Fruit fly (Drosophila melanogaster) whole organism, embryonic: ENCODE measurements around the gene RpL24.

Source experiments
- Ada2b ChIP-seq: fragments of 200-800 bp; sonication (Bioruptor generic); IDR thresholded peaks from 2 replicates; pipeline ENCODE4 v1.3.6; 2022; ENCODE audit warnings: missing biosample characterization, missing genetic modification characterization
- Antp ChIP-seq: fragments of 200-800 bp; sonication (Bioruptor generic); optimal IDR thresholded peaks from 3 replicates; lab custom pipeline; 2016; ENCODE audit warnings: missing biosample characterization, missing genetic modification characterization
- Atf-2 ChIP-seq: fragments of 200-800 bp; sonication (Bioruptor generic); optimal IDR thresholded peaks from 2 replicates; lab custom pipeline; 2016; ENCODE audit warnings: missing biosample characterization, missing genetic modification characterization
- Bgb ChIP-seq: fragments of 200-800 bp; sonication (Bioruptor generic); IDR thresholded peaks from 2 replicates; pipeline ENCODE4 v1.3.6; 2022; ENCODE audit warnings: missing biosample characterization, missing genetic modification characterization; ENCODE audit not compliant: partially characterized antibody
- CG10209 ChIP-seq: fragments of 200-800 bp; sonication (Bioruptor generic); optimal IDR thresholded peaks from 3 replicates; lab custom pipeline; 2017; ENCODE audit warnings: missing biosample characterization, mild to moderate bottlenecking, missing genetic modification characterization, missing genetic modification reagents
- CG10274 ChIP-seq: fragments of 200-800 bp; sonication (Bioruptor generic); optimal IDR thresholded peaks from 3 replicates; lab custom pipeline; 2017; ENCODE audit warnings: missing biosample characterization, mild to moderate bottlenecking, missing genetic modification characterization
- CG12104 ChIP-seq: fragments of 200-800 bp; sonication (Bioruptor generic); optimal IDR thresholded peaks from 3 replicates; lab custom pipeline; 2016; ENCODE audit warnings: missing biosample characterization, missing genetic modification characterization
- CG14710 ChIP-seq: fragments of 200-800 bp; sonication (Bioruptor generic); optimal IDR thresholded peaks from 3 replicates; lab custom pipeline; 2019; ENCODE audit warnings: missing biosample characterization, mild to moderate bottlenecking, missing genetic modification characterization, moderate library complexity
- CG1603 ChIP-seq: fragments of 200-800 bp; sonication (Bioruptor generic); optimal IDR thresholded peaks from 2 replicates; lab custom pipeline; 2019; ENCODE audit warnings: missing biosample characterization, mild to moderate bottlenecking, missing genetic modification characterization, moderate library complexity
- CG16863 ChIP-seq: fragments of 200-800 bp; sonication (Bioruptor generic); optimal IDR thresholded peaks from 3 replicates; lab custom pipeline; 2016; ENCODE audit warnings: missing biosample characterization, missing genetic modification characterization
- CG18619 ChIP-seq: fragments of 200-800 bp; sonication (Bioruptor generic); optimal IDR thresholded peaks from 3 replicates; lab custom pipeline; 2017; ENCODE audit warnings: missing biosample characterization, mild to moderate bottlenecking, missing genetic modification characterization
- CG2120 ChIP-seq: fragments of 200-800 bp; sonication (Bioruptor generic); optimal IDR thresholded peaks from 3 replicates; lab custom pipeline; 2016; ENCODE audit warnings: missing biosample characterization, missing genetic modification characterization
- CG33213 ChIP-seq: fragments of 200-800 bp; sonication (Bioruptor generic); optimal IDR thresholded peaks from 3 replicates; lab custom pipeline; 2016; ENCODE audit warnings: missing biosample characterization, missing genetic modification characterization
- CG4282 ChIP-seq: fragments of 200-800 bp; sonication (Bioruptor generic); optimal IDR thresholded peaks from 2 replicates; lab custom pipeline; 2016; ENCODE audit warnings: missing biosample characterization, missing genetic modification characterization
- CG5953 ChIP-seq: fragments of 200-800 bp; sonication (Bioruptor generic); IDR thresholded peaks from 2 replicates; pipeline ENCODE4 v1.3.6; 2022; ENCODE audit warnings: missing biosample characterization, missing genetic modification characterization
- CG6765 ChIP-seq: fragments of 200-800 bp; sonication (Bioruptor generic); optimal IDR thresholded peaks from 3 replicates; lab custom pipeline; 2017; ENCODE audit warnings: missing biosample characterization, mild to moderate bottlenecking, missing genetic modification characterization
- CG7271 ChIP-seq: fragments of 200-800 bp; sonication (Bioruptor generic); optimal IDR thresholded peaks from 2 replicates; lab custom pipeline; 2018; ENCODE audit warnings: missing biosample characterization, mild to moderate bottlenecking, missing genetic modification characterization, moderate library complexity
- CG9609 ChIP-seq: fragments of 200-800 bp; sonication (Bioruptor generic); optimal IDR thresholded peaks from 3 replicates; lab custom pipeline; 2016; ENCODE audit warnings: missing biosample characterization, missing genetic modification characterization
- D19A ChIP-seq: fragments of 200-800 bp; optimal IDR thresholded peaks from 3 replicates; lab custom pipeline; 2019; ENCODE audit warnings: missing biosample characterization, mild to moderate bottlenecking, missing genetic modification characterization, moderate library complexity
- Dp ChIP-seq: fragments of 200-800 bp; sonication (Bioruptor generic); optimal IDR thresholded peaks from 2 replicates; lab custom pipeline; 2018; ENCODE audit warnings: missing biosample characterization, mild to moderate bottlenecking, missing genetic modification characterization, moderate library complexity
- Ets65A ChIP-seq: fragments of 200-800 bp; sonication (Bioruptor generic); peaks from one replicate; lab custom pipeline; 2016; ENCODE audit warnings: missing biosample characterization, missing genetic modification characterization
- Fer1 ChIP-seq: fragments of 200-800 bp; sonication (Bioruptor generic); optimal IDR thresholded peaks from 2 replicates; lab custom pipeline; 2017; ENCODE audit warnings: missing biosample characterization, mild to moderate bottlenecking, missing genetic modification characterization
- Lim3 ChIP-seq: fragments of 200-800 bp; sonication (Bioruptor generic); IDR thresholded peaks from 2 replicates; pipeline ENCODE4 v1.3.6; 2022; ENCODE audit warnings: missing biosample characterization, missing genetic modification characterization
- Meics ChIP-seq: fragments of 200-800 bp; sonication (Bioruptor generic); optimal IDR thresholded peaks from 2 replicates; lab custom pipeline; 2017; ENCODE audit warnings: missing biosample characterization, mild to moderate bottlenecking, missing genetic modification characterization
- Oaz ChIP-seq: fragments of 200-800 bp; sonication (Bioruptor generic); IDR thresholded peaks from 2 replicates; pipeline ENCODE4 v1.3.6; 2022; ENCODE audit warnings: missing biosample characterization, missing genetic modification characterization
- PHDP ChIP-seq: fragments of 200-800 bp; sonication (Bioruptor generic); optimal IDR thresholded peaks from 3 replicates; lab custom pipeline; 2018; ENCODE audit warnings: missing biosample characterization, mild to moderate bottlenecking, missing genetic modification characterization, moderate library complexity
- Sry-β ChIP-seq: fragments of 200-800 bp; sonication (Bioruptor generic); optimal IDR thresholded peaks from 2 replicates; lab custom pipeline; 2018; ENCODE audit warnings: missing biosample characterization, mild to moderate bottlenecking, missing genetic modification characterization, moderate library complexity
- abd-A ChIP-seq: fragments of 200-800 bp; sonication (Bioruptor generic); optimal IDR thresholded peaks from 3 replicates; lab custom pipeline; 2019; ENCODE audit warnings: missing biosample characterization, mild to moderate bottlenecking, missing genetic modification characterization, moderate library complexity
- az2 ChIP-seq: fragments of 200-800 bp; sonication (Bioruptor generic); optimal IDR thresholded peaks from 3 replicates; lab custom pipeline; 2016; ENCODE audit warnings: missing biosample characterization, missing genetic modification characterization
- bcd ChIP-seq: fragments of 200-800 bp; sonication (Bioruptor generic); optimal IDR thresholded peaks from 2 replicates; lab custom pipeline; 2017; ENCODE audit warnings: missing biosample characterization, mild to moderate bottlenecking, missing genetic modification characterization
- br ChIP-seq: fragments of >200 bp; optimal IDR thresholded peaks from 2 replicates; lab custom pipeline; 2017
- da ChIP-seq: fragments of 200-800 bp; sonication (Bioruptor generic); optimal IDR thresholded peaks from 2 replicates; lab custom pipeline; 2016; ENCODE audit warnings: missing biosample characterization, missing genetic modification characterization
- ftz-f1 ChIP-seq: fragments of 200-800 bp; sonication (Bioruptor generic); optimal IDR thresholded peaks from 2 replicates; lab custom pipeline; 2016; ENCODE audit warnings: missing biosample characterization, missing genetic modification characterization
- gfzf ChIP-seq: fragments of 200-800 bp; sonication (Bioruptor generic); optimal IDR thresholded peaks from 2 replicates; lab custom pipeline; 2016; ENCODE audit warnings: missing biosample characterization, mild to moderate bottlenecking, missing genetic modification characterization, moderate library complexity
- hb ChIP-seq: fragments of 200-800 bp; sonication (Bioruptor generic); IDR thresholded peaks from 3 replicates; pipeline ENCODE4 v1.3.6; 2022; ENCODE audit warnings: missing biosample characterization, missing genetic modification characterization; ENCODE audit not compliant: partially characterized antibody
- hth ChIP-seq: fragments of >200 bp; optimal IDR thresholded peaks from 2 replicates; lab custom pipeline; 2017; ENCODE audit warnings: inconsistent platforms
- inv ChIP-seq: fragments of 200-800 bp; sonication (Bioruptor generic); IDR thresholded peaks from 2 replicates; pipeline ENCODE4 v1.3.6; 2022; ENCODE audit warnings: missing biosample characterization, missing genetic modification characterization; ENCODE audit not compliant: partially characterized antibody
- kah ChIP-seq: fragments of 200-800 bp; sonication (Bioruptor generic); optimal IDR thresholded peaks from 2 replicates; lab custom pipeline; 2018; ENCODE audit warnings: missing biosample characterization, mild to moderate bottlenecking, missing genetic modification characterization
- kni ChIP-seq: fragments of 200-800 bp; sonication (Bioruptor generic); optimal IDR thresholded peaks from 3 replicates; lab custom pipeline; 2017; ENCODE audit warnings: mild to moderate bottlenecking, missing biosample characterization, missing genetic modification reagents, missing genetic modification characterization
- lbe ChIP-seq: fragments of 200-800 bp; sonication (Bioruptor generic); optimal IDR thresholded peaks from 2 replicates; lab custom pipeline; 2016; ENCODE audit warnings: missing biosample characterization, mild to moderate bottlenecking, missing genetic modification characterization
- lmd ChIP-seq: fragments of 200-800 bp; sonication (Bioruptor generic); IDR thresholded peaks from 2 replicates; pipeline ENCODE4 v1.3.6; 2022; ENCODE audit warnings: missing biosample characterization, missing genetic modification characterization
- mld ChIP-seq: fragments of 200-800 bp; sonication (Bioruptor generic); IDR thresholded peaks from 3 replicates; pipeline ENCODE4 v1.3.6; 2022; ENCODE audit warnings: missing biosample characterization, missing genetic modification characterization; ENCODE audit not compliant: partially characterized antibody
- nerfin-1 ChIP-seq: fragments of 200-800 bp; sonication (Bioruptor generic); optimal IDR thresholded peaks from 3 replicates; lab custom pipeline; 2019; ENCODE audit warnings: missing biosample characterization, mild to moderate bottlenecking, missing genetic modification characterization, moderate library complexity
- phol ChIP-seq: fragments of 200-800 bp; sonication (Bioruptor generic); optimal IDR thresholded peaks from 3 replicates; lab custom pipeline; 2018; ENCODE audit warnings: missing biosample characterization, mild to moderate bottlenecking, missing genetic modification characterization, moderate library complexity
- prd ChIP-seq, 3 experiments: fragments of >200 bp in 2 of 3; fragments of 200-800 bp in 1 of 3; sonication (Bioruptor generic) in 1 of 3; optimal IDR thresholded peaks in 2 of 3; IDR thresholded peaks in 1 of 3; 2 replicates in 2 of 3; 3 replicates in 1 of 3; pipeline versions ENCODE4 v1.3.6 to Lab custom; 2017 to 2022; ENCODE audit warnings: missing biosample characterization in 1 of 3, missing genetic modification characterization in 1 of 3
- sug ChIP-seq: fragments of 200-800 bp; optimal IDR thresholded peaks from 2 replicates; lab custom pipeline; 2019; ENCODE audit warnings: missing biosample characterization, mild to moderate bottlenecking, missing genetic modification characterization, moderate library complexity
- tin ChIP-seq: fragments of 200-800 bp; sonication (Bioruptor generic); optimal IDR thresholded peaks from 3 replicates; lab custom pipeline; 2016; ENCODE audit warnings: missing biosample characterization, missing genetic modification characterization
- tup ChIP-seq: fragments of 200-800 bp; sonication (Bioruptor generic); optimal IDR thresholded peaks from 2 replicates; lab custom pipeline; 2016; ENCODE audit warnings: missing biosample characterization, mild to moderate bottlenecking, missing genetic modification characterization, moderate library complexity
- tx ChIP-seq: fragments of 200-800 bp; sonication (Bioruptor generic); optimal IDR thresholded peaks from 2 replicates; lab custom pipeline; 2016; ENCODE audit warnings: missing biosample characterization, missing genetic modification characterization
- yki ChIP-seq: fragments of >200 bp; optimal IDR thresholded peaks from 3 replicates; lab custom pipeline; 2018

Gene RpL24

dm6 chr2L:13382351-13383029 lies 12.4 kb downstream of the RpL24 start, which contains the start of gene loqs (continued):
- TF ChIP-seq CG10209 (GFP tag; lab: Kevin White, UChicago) = no peak
- TF ChIP-seq CG7271 (tag; lab: Kevin White, UChicago) = no peak
- TF ChIP-seq CG18619 = no peak
- TF ChIP-seq az2 (GFP tag; lab: Kevin White, UChicago) = no peak
- no peak for TF ChIP-seq br (lab: Kevin White, UChicago)
- peak; percentile 36 for TF ChIP-seq sug (tag; lab: Kevin White, UChicago)
- no peak for TF ChIP-seq hb (GFP tag; lab: Robert Waterston, UW)
- TF ChIP-seq kni (GFP tag; lab: Kevin White, UChicago) = no peak
- TF ChIP-seq Dp (GFP tag; lab: Kevin White, UChicago) = peak; percentile 77
- no peak for TF ChIP-seq mld
- TF ChIP-seq abd-A (tag; lab: Kevin White, UChicago) = no peak
- no peak for TF ChIP-seq da (GFP tag; lab: Kevin White, UChicago)
- TF ChIP-seq Ets65A = no peak
- no peak for TF ChIP-seq Lim3
- TF ChIP-seq inv (GFP tag; lab: Robert Waterston, UW) = no peak
- no peak for TF ChIP-seq D19A
- no peak for TF ChIP-seq prd (optimal IDR thresholded peaks at IDR 0.05; lab: Kevin White, UChicago)
- TF ChIP-seq prd (GFP tag; IDR thresholded peaks at IDR 0.05; lab: Robert Waterston, UW) = 0 out of 3 replicates have a peak, but pooled peaks have one; percentile 7
- TF ChIP-seq CG33213 (GFP tag; lab: Kevin White, UChicago) = no peak
- TF ChIP-seq Sry-β (GFP tag; lab: Kevin White, UChicago) = no peak
- TF ChIP-seq tx (GFP tag; lab: Kevin White, UChicago) = no peak
- peak; percentile 48 for TF ChIP-seq phol (tag; lab: Kevin White, UChicago)
- TF ChIP-seq CG2120 (GFP tag; lab: Kevin White, UChicago) = peak; percentile 45
- TF ChIP-seq CG5953 (GFP tag; lab: Robert Waterston, UW) = no peak
- no peak for TF ChIP-seq Fer1 (GFP tag; lab: Kevin White, UChicago)
- no peak for TF ChIP-seq CG6765 (GFP tag; lab: Kevin White, UChicago)
- TF ChIP-seq tup (GFP tag; lab: Kevin White, UChicago) = no peak
- peak; percentile 10; the same call in 1 of the 2 replicates for TF ChIP-seq Ada2b (GFP tag; lab: Robert Waterston, UW)
- TF ChIP-seq lbe (GFP tag; lab: Kevin White, UChicago) = no peak
- no peak for TF ChIP-seq CG10274 (GFP tag; lab: Kevin White, UChicago)
- TF ChIP-seq yki (lab: Kevin White, UChicago) = no peak
- no peak for TF ChIP-seq CG4282 (GFP tag; lab: Kevin White, UChicago)
- no peak for TF ChIP-seq kah
- TF ChIP-seq Atf-2 (GFP tag; lab: Kevin White, UChicago) = no peak
- TF ChIP-seq tin (GFP tag; lab: Kevin White, UChicago) = no peak
- no peak for TF ChIP-seq CG16863 (GFP tag; lab: Kevin White, UChicago)
- TF ChIP-seq Oaz = no peak
- TF ChIP-seq gfzf = no peak
- TF ChIP-seq Antp (GFP tag; lab: Kevin White, UChicago) = no peak
- no peak for TF ChIP-seq Meics (GFP tag; lab: Kevin White, UChicago)
- TF ChIP-seq bcd (GFP tag; lab: Kevin White, UChicago) = no peak
- TF ChIP-seq nerfin-1 = no peak
- TF ChIP-seq CG9609 (GFP tag; lab: Kevin White, UChicago) = no peak
- TF ChIP-seq Bgb (GFP tag; lab: Robert Waterston, UW) = 0 out of 2 replicates have a peak, but pooled peaks have one; percentile 6
- TF ChIP-seq CG14710 = peak; percentile 62
- TF ChIP-seq CG12104 (GFP tag; lab: Kevin White, UChicago) = no peak
- no peak for TF ChIP-seq CG1603 (tag; lab: Kevin White, UChicago)
- TF ChIP-seq ftz-f1 (GFP tag; lab: Kevin White, UChicago) = no peak
- TF ChIP-seq hth (lab: Kevin White, UChicago) = no peak
- TF ChIP-seq lmd (GFP tag; lab: Robert Waterston, UW) = no peak
- TF ChIP-seq PHDP = peak; percentile 38
